Worm (Caenorhabditis elegans) whole organism, L2 larva: ENCODE results near the gene Y22D7AR.3.

Experiments
- nhr-11 ChIP-seq: fragments of 150-350 bp; optimal IDR thresholded peaks from 2 replicates; lab custom pipeline; 2014; ENCODE audit warnings: missing biosample characterization, missing genetic modification characterization
- nhr-237 ChIP-seq: fragments of 150-350 bp; optimal IDR thresholded peaks from 2 replicates; lab custom pipeline; 2014; ENCODE audit warnings: missing biosample characterization, missing genetic modification characterization

DNA sequence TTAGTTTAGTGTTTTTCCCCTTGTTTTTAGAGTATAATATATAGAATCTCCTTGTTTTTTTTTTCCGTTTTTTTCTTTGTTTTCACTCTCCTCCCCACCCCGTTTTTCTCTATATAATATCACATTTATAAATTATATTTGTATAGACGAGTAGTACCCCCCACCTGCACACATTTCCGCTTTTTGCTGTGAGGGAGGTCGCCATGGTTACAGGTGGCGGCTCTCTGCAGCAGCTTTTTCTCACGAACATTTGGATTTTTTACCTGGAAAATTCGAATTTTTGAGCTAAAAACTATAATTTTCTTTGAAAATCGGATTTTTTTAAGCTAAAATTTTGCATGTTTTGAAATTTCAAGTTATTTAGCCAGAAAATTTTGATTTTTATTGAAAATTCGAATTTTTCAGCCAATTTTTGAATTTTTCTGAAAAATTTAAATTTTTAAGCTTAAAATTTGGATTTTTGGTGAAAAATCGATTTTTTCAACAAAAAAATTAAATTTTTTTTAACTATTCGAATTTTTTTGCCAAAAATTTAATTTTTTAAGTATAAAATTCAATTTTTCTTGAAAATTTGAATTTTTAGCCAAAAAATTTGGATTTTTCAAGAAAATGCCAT lies 39.9 kb downstream of the Y22D7AR.3 start:
- TF ChIP-seq nhr-11 (tag; lab: Kevin White, UChicago) = no peak
- no peak for TF ChIP-seq nhr-237 (tag; lab: Kevin White, UChicago)
